Worm (Caenorhabditis elegans): Measurements from ENCODE around the gene F17C11.13.

ce11 chrV:10947930-10948329 lies 7.8 kb upstream of the F17C11.13 start, which contains the start of gene F17C11.2:
- TF ChIP-seq ztf-11 (tag; optimal IDR thresholded peaks at IDR 0.05) (no peak), egl-27 (tag; optimal IDR thresholded peaks at IDR 0.05) (no peak), nhr-11 (tag; optimal IDR thresholded peaks at IDR 0.05) (no peak), nhr-102 (tag; optimal IDR thresholded peaks at IDR 0.05) (no peak), nhr-237 (tag; optimal IDR thresholded peaks at IDR 0.05) (no peak), aly-2 (tag; optimal IDR thresholded peaks at IDR 0.05) (no peak), jun-1 (tag; optimal IDR thresholded peaks at IDR 0.05) (no peak)

Data from whole organism, L4 larva.